Worm (Caenorhabditis elegans) whole organism, L2 larva: ENCODE results near the gene Y41C4A.11.

Experiments used
- C34F6.9 ChIP-seq: fragments of 150-350 bp; optimal IDR thresholded peaks from 2 replicates; lab custom pipeline; 2014; ENCODE audit warnings: missing biosample characterization, missing genetic modification characterization
- F13H6.1 ChIP-seq: sonication (generic microtip); optimal IDR thresholded peaks from 2 replicates; lab custom pipeline; 2016; ENCODE audit warnings: missing genetic modification characterization, missing compliant biosample characterization
- ZK546.5 ChIP-seq: sonication (generic microtip); optimal IDR thresholded peaks from 2 replicates; lab custom pipeline; 2017; ENCODE audit warnings: missing biosample characterization, missing genetic modification characterization
- ceh-82 ChIP-seq: fragments of 150-350 bp; optimal IDR thresholded peaks from 2 replicates; lab custom pipeline; 2014; ENCODE audit warnings: missing biosample characterization, missing genetic modification characterization
- egl-27 ChIP-seq: sonication (generic microtip); optimal IDR thresholded peaks from 3 replicates; lab custom pipeline; 2017; ENCODE audit warnings: missing biosample characterization, missing genetic modification reagents, missing genetic modification characterization
- fos-1 ChIP-seq: fragments of 150-350 bp; optimal IDR thresholded peaks from 2 replicates; lab custom pipeline; 2014; ENCODE audit warnings: missing biosample characterization, missing genetic modification characterization
- lin-13 ChIP-seq: fragments of 150-350 bp; optimal IDR thresholded peaks from 2 replicates; lab custom pipeline; 2014; ENCODE audit warnings: missing biosample characterization, missing genetic modification reagents, missing genetic modification characterization
- lin-39 ChIP-seq: fragments of 150-350 bp; optimal IDR thresholded peaks from 2 replicates; lab custom pipeline; 2014; ENCODE audit warnings: missing biosample characterization, missing genetic modification reagents, missing genetic modification characterization
- mdl-1 ChIP-seq, 2 experiments: fragments of 150-350 bp in 1 of 2; sonication (generic microtip) in 1 of 2; optimal IDR thresholded peaks; 2 replicates each; lab custom pipeline; 2017; ENCODE audit warnings: missing biosample characterization in 2 of 2, missing genetic modification characterization in 2 of 2
- nhr-237 ChIP-seq: fragments of 150-350 bp; optimal IDR thresholded peaks from 2 replicates; lab custom pipeline; 2014; ENCODE audit warnings: missing biosample characterization, missing genetic modification characterization
- skn-1 ChIP-seq: sonication (generic microtip); optimal IDR thresholded peaks from 2 replicates; lab custom pipeline; 2017; ENCODE audit warnings: missing biosample characterization, missing genetic modification characterization
- snpc-4 ChIP-seq: fragments of 150-350 bp; optimal IDR thresholded peaks from 2 replicates; lab custom pipeline; 2014; ENCODE audit warnings: missing biosample characterization, missing genetic modification characterization
- unc-55 ChIP-seq: fragments of 150-350 bp; sonication (generic microtip); optimal IDR thresholded peaks from 3 replicates; lab custom pipeline; 2014; ENCODE audit warnings: missing biosample characterization, missing genetic modification reagents, missing genetic modification characterization
- unc-62 ChIP-seq: fragments of 150-350 bp; optimal IDR thresholded peaks from 2 replicates; lab custom pipeline; 2014; ENCODE audit warnings: missing biosample characterization, missing genetic modification reagents, missing genetic modification characterization

DNA sequence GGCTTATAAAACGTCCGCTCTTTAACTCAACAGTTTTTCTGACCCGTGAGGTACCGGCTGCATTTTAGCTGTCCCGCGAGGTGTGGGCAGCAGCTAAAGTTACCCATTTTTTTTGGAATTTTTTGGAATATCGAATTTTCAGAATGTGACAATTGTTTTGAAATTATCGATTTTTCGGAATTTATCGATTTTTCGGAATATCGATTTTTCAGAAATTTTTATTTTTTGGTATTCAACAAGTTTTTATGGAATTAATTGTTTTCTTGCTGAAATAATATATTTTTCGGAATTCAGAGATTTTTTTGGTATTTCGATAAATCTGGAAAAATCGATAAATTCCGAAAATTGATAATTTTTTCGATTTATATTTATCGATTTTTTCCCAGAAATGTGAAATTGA is 13.3 kb downstream of the Y41C4A.11 start:
- TF ChIP-seq mdl-1 (tag; optimal IDR thresholded peaks at IDR 0.05; lab: Kevin White, UChicago) (no peak), skn-1 (no peak), fos-1 (tag; lab: Kevin White, UChicago) (no peak), F13H6.1 (tag; lab: Kevin White, UChicago) (no peak), ZK546.5 (tag; lab: Kevin White, UChicago) (no peak), unc-55 (GFP tag; lab: Kevin White, UChicago) (no peak), unc-62 (GFP tag; lab: Kevin White, UChicago) (no peak), C34F6.9 (tag; lab: Kevin White, UChicago) (no peak), lin-39 (tag; lab: Kevin White, UChicago) (no peak), snpc-4 (tag; lab: Kevin White, UChicago) (no peak), nhr-237 (no peak), ceh-82 (tag; lab: Kevin White, UChicago) (no peak), lin-13 (GFP tag; lab: Kevin White, UChicago) (no peak), egl-27 (tag; lab: Kevin White, UChicago) (no peak)
